Worm (Caenorhabditis elegans) whole organism, mixed stage, embryonic: ENCODE data around the gene Y71H2AM.25.
A peak's percentile ranks its signal among the peaks of the same experiment; 100 is the strongest.

Experiments
- M03D4.4 ChIP-seq: sonication (generic microtip); optimal IDR thresholded peaks from 2 replicates; lab custom pipeline; 2017; ENCODE audit warnings: mild to moderate bottlenecking, missing genetic modification characterization, missing compliant biosample characterization
- bed-3 ChIP-seq: fragments of 200-800 bp; sonication (Bioruptor generic); optimal IDR thresholded peaks from 3 replicates; lab custom pipeline; 2018; ENCODE audit warnings: mild to moderate bottlenecking, missing genetic modification characterization, moderate library complexity, missing compliant biosample characterization
- blmp-1 ChIP-seq: fragments of 150-350 bp; optimal IDR thresholded peaks from 2 replicates; lab custom pipeline; 2014; ENCODE audit warnings: missing biosample characterization, missing genetic modification characterization
- ceh-39 ChIP-seq: fragments of 150-350 bp; optimal IDR thresholded peaks from 2 replicates; lab custom pipeline; 2014; ENCODE audit warnings: missing biosample characterization, missing genetic modification characterization
- ceh-43 ChIP-seq: fragments of 200-800 bp; sonication (Bioruptor generic); optimal IDR thresholded peaks from 2 replicates; lab custom pipeline; 2018; ENCODE audit warnings: mild to moderate bottlenecking, missing genetic modification characterization, moderate library complexity, missing compliant biosample characterization
- ceh-83 ChIP-seq: fragments of 200-800 bp; sonication (Bioruptor generic); optimal IDR thresholded peaks from 2 replicates; lab custom pipeline; 2018; ENCODE audit warnings: mild to moderate bottlenecking, missing genetic modification characterization, missing compliant biosample characterization
- ces-1 ChIP-seq: fragments of 150-350 bp; optimal IDR thresholded peaks from 2 replicates; lab custom pipeline; 2014; ENCODE audit warnings: missing biosample characterization, missing genetic modification reagents, missing genetic modification characterization
- cnd-1 ChIP-seq: fragments of 200-800 bp; sonication (Bioruptor generic); optimal IDR thresholded peaks from 2 replicates; lab custom pipeline; 2018; ENCODE audit warnings: mild to moderate bottlenecking, missing genetic modification characterization, missing compliant biosample characterization
- drap-1 ChIP-seq: fragments of 200-800 bp; sonication (Bioruptor generic); optimal IDR thresholded peaks from 3 replicates; lab custom pipeline; 2018; ENCODE audit warnings: mild to moderate bottlenecking, missing genetic modification characterization, missing compliant biosample characterization
- elt-1 ChIP-seq: sonication (generic microtip); optimal IDR thresholded peaks from 2 replicates; lab custom pipeline; 2017; ENCODE audit warnings: missing genetic modification characterization, mild to moderate bottlenecking, missing compliant biosample characterization, antibody characterized with exemption, moderate library complexity, borderline replicate concordance; ENCODE audit not compliant: insufficient read depth
- elt-3 ChIP-seq: fragments of 150-350 bp; optimal IDR thresholded peaks from 2 replicates; lab custom pipeline; 2014; ENCODE audit warnings: missing biosample characterization, missing genetic modification characterization
- flh-1 ChIP-seq: fragments of 200-800 bp; sonication (Bioruptor generic); optimal IDR thresholded peaks from 2 replicates; lab custom pipeline; 2018; ENCODE audit warnings: mild to moderate bottlenecking, missing genetic modification characterization, moderate library complexity, missing compliant biosample characterization
- ham-2 ChIP-seq: fragments of 200-800 bp; sonication (Bioruptor generic); optimal IDR thresholded peaks from 2 replicates; lab custom pipeline; 2018; ENCODE audit warnings: mild to moderate bottlenecking, missing genetic modification characterization, missing compliant biosample characterization
- hlh-1 ChIP-seq: fragments of 150-350 bp; optimal IDR thresholded peaks from 2 replicates; lab custom pipeline; 2014; ENCODE audit warnings: missing biosample characterization, missing genetic modification reagents, missing genetic modification characterization
- lin-13 ChIP-seq: fragments of 150-350 bp; optimal IDR thresholded peaks from 2 replicates; lab custom pipeline; 2014; ENCODE audit warnings: missing biosample characterization, missing genetic modification characterization
- lin-32 ChIP-seq: fragments of 200-800 bp; sonication (Bioruptor generic); optimal IDR thresholded peaks from 2 replicates; lab custom pipeline; 2018; ENCODE audit warnings: mild to moderate bottlenecking, missing genetic modification characterization, missing compliant biosample characterization
- lsy-2 ChIP-seq: fragments of 150-350 bp; optimal IDR thresholded peaks from 2 replicates; lab custom pipeline; 2014; ENCODE audit warnings: missing biosample characterization, missing genetic modification characterization
- mab-5 ChIP-seq: fragments of 150-350 bp; optimal IDR thresholded peaks from 2 replicates; lab custom pipeline; 2014; ENCODE audit warnings: missing biosample characterization, missing genetic modification characterization
- mep-1 ChIP-seq: fragments of 150-350 bp; optimal IDR thresholded peaks from 2 replicates; lab custom pipeline; 2017; ENCODE audit warnings: missing biosample characterization, missing genetic modification reagents, missing genetic modification characterization, inconsistent platforms
- mls-2 ChIP-seq: sonication (generic microtip); optimal IDR thresholded peaks from 2 replicates; lab custom pipeline; 2016; ENCODE audit warnings: mild to moderate bottlenecking, missing genetic modification characterization, moderate library complexity, missing compliant biosample characterization
- nhr-12 ChIP-seq: fragments of 150-350 bp; optimal IDR thresholded peaks from 2 replicates; lab custom pipeline; 2014; ENCODE audit warnings: missing biosample characterization, missing genetic modification characterization
- nhr-2 ChIP-seq: fragments of 150-350 bp; optimal IDR thresholded peaks from 2 replicates; lab custom pipeline; 2014; ENCODE audit warnings: missing biosample characterization, missing genetic modification characterization
- nhr-237 ChIP-seq: fragments of 150-350 bp; optimal IDR thresholded peaks from 2 replicates; lab custom pipeline; 2014; ENCODE audit warnings: missing biosample characterization, missing genetic modification characterization
- nhr-28 ChIP-seq: fragments of 150-350 bp; optimal IDR thresholded peaks from 2 replicates; lab custom pipeline; 2014; ENCODE audit warnings: missing biosample characterization, missing genetic modification characterization
- nhr-76 ChIP-seq: sonication (generic microtip); optimal IDR thresholded peaks from 2 replicates; lab custom pipeline; 2017; ENCODE audit warnings: missing biosample characterization, missing genetic modification characterization
- pha-4 ChIP-seq: fragments of 150-350 bp; optimal IDR thresholded peaks from 2 replicates; lab custom pipeline; 2018; ENCODE audit warnings: missing biosample characterization, missing genetic modification reagents, missing genetic modification characterization
- sem-2 ChIP-seq: fragments of 200-800 bp; sonication (Bioruptor generic); optimal IDR thresholded peaks from 2 replicates; lab custom pipeline; 2018; ENCODE audit warnings: mild to moderate bottlenecking, missing genetic modification characterization, missing compliant biosample characterization
- snpc-4 ChIP-seq: fragments of 150-350 bp; optimal IDR thresholded peaks from 2 replicates; lab custom pipeline; 2014; ENCODE audit warnings: missing biosample characterization, missing genetic modification characterization
- sptf-1 ChIP-seq: sonication (generic microtip); optimal IDR thresholded peaks from 2 replicates; lab custom pipeline; 2017; ENCODE audit warnings: mild to moderate bottlenecking, missing genetic modification characterization, moderate library complexity, missing compliant biosample characterization
- tbx-8 ChIP-seq: fragments of 200-800 bp; sonication (Bioruptor generic); optimal IDR thresholded peaks from 2 replicates; lab custom pipeline; 2018; ENCODE audit warnings: mild to moderate bottlenecking, missing genetic modification characterization, moderate library complexity, missing compliant biosample characterization
- unc-120 ChIP-seq: sonication (generic microtip); optimal IDR thresholded peaks from 2 replicates; lab custom pipeline; 2017; ENCODE audit warnings: missing genetic modification characterization, missing compliant biosample characterization; ENCODE audit not compliant: poor library complexity, severe bottlenecking
- unc-39 ChIP-seq: fragments of 150-350 bp; optimal IDR thresholded peaks from 2 replicates; lab custom pipeline; 2014; ENCODE audit warnings: missing biosample characterization, missing genetic modification characterization
- unc-62 ChIP-seq: fragments of 150-350 bp; optimal IDR thresholded peaks from 2 replicates; lab custom pipeline; 2014; ENCODE audit warnings: missing biosample characterization, missing genetic modification reagents, missing genetic modification characterization
- zip-8 ChIP-seq: fragments of 150-350 bp; optimal IDR thresholded peaks from 2 replicates; lab custom pipeline; 2014; ENCODE audit warnings: missing biosample characterization, missing genetic modification characterization
- ztf-11 ChIP-seq: fragments of 150-350 bp; optimal IDR thresholded peaks from 2 replicates; lab custom pipeline; 2014; ENCODE audit warnings: missing biosample characterization, missing genetic modification characterization

The Y71H2AM.25 gene

DNA sequence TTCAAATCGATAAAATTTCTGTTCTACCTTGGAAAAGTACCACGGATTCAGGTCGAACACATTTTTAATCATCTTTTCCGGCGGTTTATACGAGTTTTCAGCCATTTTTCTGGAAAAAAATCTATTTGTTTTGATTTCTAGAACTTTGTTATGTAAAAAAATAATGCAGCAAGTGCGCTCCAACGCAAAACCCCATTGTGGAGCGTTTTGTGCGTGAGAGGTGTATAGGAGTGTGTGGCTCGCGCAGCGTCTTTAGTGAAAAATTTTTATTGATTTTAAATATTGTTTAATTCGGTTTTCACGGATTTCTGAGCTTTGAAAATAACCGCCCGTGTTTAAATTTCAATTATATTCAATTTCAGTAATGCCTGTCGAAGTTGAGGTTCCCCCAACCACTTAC is 16.4 kb upstream of the Y71H2AM.25 start, which contains the start of gene Y71H2AM.20:
Y71H2AM.20 (minus strand) TSS at position 109 of the 400 bp plus-strand sequence.
- peak; percentile 77 for TF ChIP-seq ztf-11 (tag; lab: Kevin White, UChicago)
- no peak for TF ChIP-seq snpc-4 (tag; lab: Kevin White, UChicago)
- TF ChIP-seq elt-3 (tag; lab: Kevin White, UChicago), result peak; percentile 15
- TF ChIP-seq bed-3, result no peak
- peak; percentile 88 for TF ChIP-seq sptf-1 (tag; lab: Kevin White, UChicago)
- peak; percentile 67 for TF ChIP-seq mab-5 (tag; lab: Kevin White, UChicago)
- TF ChIP-seq flh-1 (GFP tag; lab: Kevin White, UChicago), result no peak
- TF ChIP-seq M03D4.4 (tag; lab: Kevin White, UChicago), result peak; percentile 65
- no peak for TF ChIP-seq nhr-76 (tag; lab: Kevin White, UChicago)
- TF ChIP-seq sem-2, result no peak
- peak; percentile 93 for TF ChIP-seq lsy-2
- TF ChIP-seq ceh-43 (GFP tag; lab: Kevin White, UChicago), result peak; percentile 60
- TF ChIP-seq drap-1 (GFP tag; lab: Kevin White, UChicago), result peak; percentile 79
- peak; percentile 80 for TF ChIP-seq mls-2 (tag; lab: Kevin White, UChicago)
- TF ChIP-seq unc-39, result no peak
- TF ChIP-seq lin-32 (GFP tag; lab: Kevin White, UChicago), result peak; percentile 20
- peak; percentile 96 for TF ChIP-seq nhr-237
- TF ChIP-seq ceh-83, result no peak
- TF ChIP-seq ces-1 (GFP tag; lab: Kevin White, UChicago), result peak; percentile 89
- peak; percentile 79 for TF ChIP-seq hlh-1 (tag; lab: Kevin White, UChicago)
- TF ChIP-seq lin-13, result peak; percentile 98
- TF ChIP-seq cnd-1 (tag; lab: Kevin White, UChicago), result peak; percentile 77
- peak; percentile 46 for TF ChIP-seq blmp-1 (tag; lab: Kevin White, UChicago)
- no peak for TF ChIP-seq tbx-8
- TF ChIP-seq elt-1 (tag; lab: Kevin White, UChicago), result peak; percentile 3
- peak; percentile 27 for TF ChIP-seq nhr-2 (tag; lab: Kevin White, UChicago)
- peak; percentile 92 for TF ChIP-seq ceh-39 (tag; lab: Kevin White, UChicago)
- peak; percentile 51 for TF ChIP-seq unc-62 (GFP tag; lab: Kevin White, UChicago)
- TF ChIP-seq nhr-28 (tag; lab: Kevin White, UChicago), result no peak
- TF ChIP-seq ham-2 (GFP tag; lab: Kevin White, UChicago), result no peak
- peak; percentile 100 for TF ChIP-seq mep-1 (tag; lab: Kevin White, UChicago)
- TF ChIP-seq unc-120 (tag; lab: Kevin White, UChicago), result peak; percentile 56
- TF ChIP-seq pha-4 (tag; lab: Kevin White, UChicago), result peak; percentile 89
- TF ChIP-seq nhr-12 (tag; lab: Kevin White, UChicago), result no peak
- no peak for TF ChIP-seq zip-8 (tag; lab: Kevin White, UChicago)
- TF ChIP-seq, all 35 proteins: peak for 23

DNA sequence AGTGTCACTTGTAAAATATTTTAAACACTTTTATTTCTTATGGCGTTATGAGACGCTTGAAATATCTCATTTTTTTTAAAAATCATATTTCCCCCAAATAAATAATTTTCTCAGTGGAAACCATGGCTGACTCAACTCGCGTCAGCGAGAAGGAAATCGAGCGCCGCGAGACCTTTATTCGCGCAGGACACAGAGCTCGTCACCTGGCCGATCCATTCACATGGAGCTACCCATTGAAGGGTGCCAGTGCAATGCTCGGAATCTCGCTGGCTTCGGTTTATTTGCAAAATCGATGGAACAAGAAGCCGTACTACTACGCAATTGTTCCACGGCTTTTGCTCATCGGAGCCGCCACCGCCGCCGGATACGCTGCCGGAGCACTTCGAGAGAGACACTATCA is 15.5 kb upstream of the Y71H2AM.25 start, which contains the start of gene nduc-2:
nduc-2 (plus strand) TSS at position 113 of the 400 bp plus-strand sequence.
- TF ChIP-seq mab-5 (tag; lab: Kevin White, UChicago), result no peak
- TF ChIP-seq ceh-39 (tag; lab: Kevin White, UChicago), result no peak
- no peak for TF ChIP-seq ztf-11 (tag; lab: Kevin White, UChicago)
- TF ChIP-seq ceh-43 (GFP tag; lab: Kevin White, UChicago), result no peak
- no peak for TF ChIP-seq ham-2 (GFP tag; lab: Kevin White, UChicago)
- TF ChIP-seq mep-1 (tag; lab: Kevin White, UChicago), result no peak

DNA sequence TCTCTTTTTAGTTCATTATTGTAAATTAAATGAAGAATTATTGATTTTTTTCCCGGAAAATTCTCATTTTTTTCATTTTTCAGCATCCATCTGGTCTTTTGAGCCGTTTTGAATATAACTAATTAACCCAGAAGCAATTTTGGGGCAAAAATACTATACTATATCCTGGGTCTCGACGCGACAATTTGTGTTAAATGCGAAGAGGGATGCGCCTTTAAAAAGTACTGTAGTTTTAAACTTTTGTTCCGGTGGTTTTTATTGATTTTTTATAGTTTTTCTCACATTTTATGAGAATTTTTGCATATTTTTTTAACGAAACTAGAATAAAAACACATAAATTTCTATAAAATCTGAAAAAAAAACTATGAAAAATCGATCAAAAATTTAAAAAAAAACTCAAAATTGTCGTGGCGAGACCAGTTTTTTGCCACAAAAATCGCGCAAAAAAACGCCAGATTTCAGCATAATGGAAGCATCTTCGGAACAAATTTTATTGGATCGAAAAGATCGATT is 14.2 kb upstream of the Y71H2AM.25 start, which contains the start of gene tbcc-1:
tbcc-1 (plus strand) TSS at position 463 of the 513 bp plus-strand sequence.
- no peak for TF ChIP-seq cnd-1 (tag; lab: Kevin White, UChicago)
- no peak for TF ChIP-seq ham-2 (GFP tag; lab: Kevin White, UChicago)
- no peak for TF ChIP-seq ceh-39 (tag; lab: Kevin White, UChicago)
- no peak for TF ChIP-seq ztf-11 (tag; lab: Kevin White, UChicago)
- TF ChIP-seq lin-13, result no peak
- TF ChIP-seq lin-32 (GFP tag; lab: Kevin White, UChicago), result no peak
- TF ChIP-seq mep-1 (tag; lab: Kevin White, UChicago), result no peak
- no peak for TF ChIP-seq elt-1 (tag; lab: Kevin White, UChicago)
- TF ChIP-seq pha-4 (tag; lab: Kevin White, UChicago), result no peak
- TF ChIP-seq tbx-8, result no peak
- no peak for TF ChIP-seq nhr-2 (tag; lab: Kevin White, UChicago)
- TF ChIP-seq nhr-12 (tag; lab: Kevin White, UChicago), result no peak
